Fruit fly (Drosophila melanogaster): ENCODE measurements around the gene Mur82C.

- TF ChIP-seq usp (GFP tag; optimal IDR thresholded peaks at IDR 0.05): no peak
- no peak for TF ChIP-seq psq (optimal IDR thresholded peaks at IDR 0.05)
- no peak for TF ChIP-seq pan (optimal IDR thresholded peaks at IDR 0.05)
- TF ChIP-seq CG8478 (optimal IDR thresholded peaks at IDR 0.05): no peak
- no peak for TF ChIP-seq EcR (GFP tag; optimal IDR thresholded peaks at IDR 0.05)
- TF ChIP-seq Dll (optimal IDR thresholded peaks at IDR 0.05): no peak
Observed at dm6 chr3R:4557862-4558261, 16.7 kb downstream of the Mur82C start, which contains the start of gene CG34357.
